Worm (Caenorhabditis elegans) whole organism, late embryonic: ENCODE data around the gene T22G5.1.

Experiments
- C38D4.7 ChIP-seq: fragments of 200-800 bp; sonication (Bioruptor generic); optimal IDR thresholded peaks from 2 replicates; lab custom pipeline; 2018; ENCODE audit warnings: mild to moderate bottlenecking, missing genetic modification characterization, moderate library complexity, missing compliant biosample characterization
- Y22D7AL.16 ChIP-seq: sonication (generic microtip); optimal IDR thresholded peaks from 2 replicates; lab custom pipeline; 2016; ENCODE audit warnings: missing genetic modification characterization, missing compliant biosample characterization
- pax-1 ChIP-seq: fragments of 150-350 bp; optimal IDR thresholded peaks from 2 replicates; lab custom pipeline; 2014; ENCODE audit warnings: missing biosample characterization, missing genetic modification characterization
- rnt-1 ChIP-seq: sonication (generic microtip); optimal IDR thresholded peaks from 2 replicates; lab custom pipeline; 2016; ENCODE audit warnings: missing genetic modification characterization, missing compliant biosample characterization

DNA sequence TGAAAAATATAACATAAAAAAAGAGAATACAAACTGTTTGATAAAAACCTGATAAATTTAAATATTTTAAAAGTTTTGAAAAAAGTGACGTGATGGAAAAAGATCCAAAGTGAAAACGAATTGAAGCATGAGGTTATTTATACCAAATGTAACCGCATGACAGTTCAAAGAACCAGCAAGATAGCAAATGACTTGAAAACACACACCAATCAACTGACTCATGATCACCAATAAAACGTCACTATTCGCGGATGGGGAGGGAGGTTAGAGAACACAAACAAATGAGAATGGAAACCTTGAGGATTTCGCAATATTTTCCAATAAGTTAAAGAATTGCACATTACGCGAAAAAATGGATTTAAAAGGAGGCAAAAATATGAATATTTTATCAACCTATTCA, 32.8 kb downstream of the T22G5.1 start, which contains the start of gene C06B3.7:
- TF ChIP-seq Y22D7AL.16 (tag; lab: Kevin White, UChicago) (no peak), C38D4.7 (GFP tag; lab: Kevin White, UChicago) (no peak), pax-1 (tag; lab: Kevin White, UChicago) (no peak), rnt-1 (tag; lab: Kevin White, UChicago) (no peak)
